Worm (Caenorhabditis elegans) whole organism, L4/young adult: ENCODE results near the gene W02G9.3.

Experiments
- W03F9.2 ChIP-seq: fragments of 150-350 bp; optimal IDR thresholded peaks from 2 replicates; lab custom pipeline; 2014; ENCODE audit warnings: missing biosample characterization, missing genetic modification characterization
- dao-5 ChIP-seq: sonication (generic microtip); optimal IDR thresholded peaks from 2 replicates; lab custom pipeline; 2016; ENCODE audit warnings: missing genotype, missing genetic modification characterization, moderate library complexity, missing compliant biosample characterization
- him-1 ChIP-seq: sonication (generic microtip); optimal IDR thresholded peaks from 2 replicates; lab custom pipeline; 2016; ENCODE audit warnings: missing genotype, missing genetic modification reagents, missing genetic modification characterization, missing compliant biosample characterization

The W02G9.3 gene

ce11 chrV:2664525-2665053 is 8.2 kb upstream of the W02G9.3 start, which contains the start of gene ndx-2:
ndx-2 (minus strand) TSS chrV:2665003.
- TF ChIP-seq W03F9.2 (no peak), dao-5 (tag; lab: Kevin White, UChicago) (peak; percentile 33), him-1 (tag; lab: Kevin White, UChicago) (no peak)

DNA sequence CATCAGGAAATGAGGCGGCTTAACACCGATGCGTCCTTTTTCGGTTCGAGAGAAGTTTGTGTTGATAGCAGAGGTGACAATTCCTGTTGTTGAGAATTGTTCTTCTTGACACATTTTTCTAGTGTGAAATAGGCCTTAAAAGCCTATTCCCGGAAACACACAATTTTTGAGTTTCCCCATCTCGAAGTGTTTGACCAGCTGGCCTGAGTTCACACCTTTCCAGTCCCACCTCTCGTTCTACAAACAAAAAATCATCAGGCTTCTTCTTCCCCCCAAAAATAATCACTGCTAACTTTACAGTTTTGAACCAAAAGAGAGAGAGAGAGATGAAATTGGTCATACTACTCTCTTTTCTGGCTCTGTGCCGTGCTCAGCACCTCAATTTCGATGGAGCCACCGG is 6.2 kb upstream of the W02G9.3 start, which contains the start of gene W02G9.4:
Gene W02G9.4 (plus strand): TSS at position 301 of the 400 bp plus-strand sequence.
- TF ChIP-seq dao-5 (tag; lab: Kevin White, UChicago) (no peak), him-1 (tag; lab: Kevin White, UChicago) (no peak), W03F9.2 (no peak)

DNA sequence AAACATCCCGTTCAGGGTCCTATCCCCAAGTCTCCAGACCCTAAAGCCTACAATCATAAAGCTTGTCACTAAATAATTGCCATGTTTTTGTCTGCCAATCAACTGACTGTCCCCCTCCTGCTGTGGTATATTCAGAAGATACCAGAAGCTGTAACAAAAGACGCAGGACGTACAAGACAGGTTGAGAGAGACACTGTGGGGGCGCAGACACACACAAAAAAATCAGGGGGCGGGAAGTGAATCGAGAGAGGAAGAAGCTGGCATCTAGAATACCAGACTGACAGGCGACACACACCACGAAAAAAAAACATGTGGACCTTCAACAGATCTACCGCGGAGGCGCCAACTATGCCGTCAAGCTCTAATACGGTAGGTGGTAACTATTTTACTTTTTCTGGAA is 1.6 kb upstream of the W02G9.3 start, which contains the start of gene kel-8:
Gene kel-8 (plus strand): TSS at position 301 of the 400 bp plus-strand sequence.
- TF ChIP-seq dao-5 (tag; lab: Kevin White, UChicago) (no peak), W03F9.2 (no peak), him-1 (tag; lab: Kevin White, UChicago) (no peak)

DNA sequence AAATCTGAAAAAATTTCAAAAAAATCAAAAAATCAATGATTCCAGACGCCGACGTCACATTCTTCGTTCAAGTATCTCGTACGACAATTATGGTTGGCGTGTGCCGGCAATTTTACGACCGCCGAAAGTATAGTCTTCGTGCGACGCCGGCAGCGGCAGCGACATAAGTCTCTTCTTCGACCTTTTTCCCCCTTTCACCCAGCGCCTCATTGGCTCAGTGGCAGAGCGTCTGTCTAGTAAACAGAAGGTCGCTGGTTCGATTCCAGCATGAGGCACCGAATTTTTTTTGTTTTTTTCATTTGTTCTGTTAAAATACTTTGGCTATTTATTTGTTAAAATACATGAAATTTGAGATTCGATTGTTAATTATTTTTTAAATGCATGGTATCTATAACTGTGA is 1.0 kb downstream of the W02G9.3 start:
- no peak for TF ChIP-seq dao-5 (tag; lab: Kevin White, UChicago)
- TF ChIP-seq him-1 (tag; lab: Kevin White, UChicago): no peak
- TF ChIP-seq W03F9.2: no peak

DNA sequence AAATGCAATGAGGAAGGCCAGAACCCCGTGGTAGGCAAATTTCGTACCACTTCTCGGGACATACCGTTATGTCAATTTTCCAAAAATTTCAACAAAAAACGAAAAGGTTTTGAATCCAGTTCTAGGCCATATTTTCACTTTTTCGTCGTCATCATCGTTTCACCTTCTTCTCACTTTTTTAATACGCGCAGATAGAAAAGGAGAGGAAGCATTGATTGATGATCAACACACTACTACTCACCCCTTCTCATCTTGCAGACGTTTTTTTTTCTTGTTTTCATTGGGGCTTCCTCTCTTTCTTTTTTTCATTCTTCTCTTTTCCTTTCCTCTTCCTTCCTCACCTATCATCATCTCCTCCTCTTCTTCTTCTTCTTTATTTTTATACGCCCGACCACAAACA is 2.9 kb downstream of the W02G9.3 start:
- no peak for TF ChIP-seq W03F9.2
- TF ChIP-seq him-1 (tag; lab: Kevin White, UChicago): no peak
- TF ChIP-seq dao-5 (tag; lab: Kevin White, UChicago): no peak

DNA sequence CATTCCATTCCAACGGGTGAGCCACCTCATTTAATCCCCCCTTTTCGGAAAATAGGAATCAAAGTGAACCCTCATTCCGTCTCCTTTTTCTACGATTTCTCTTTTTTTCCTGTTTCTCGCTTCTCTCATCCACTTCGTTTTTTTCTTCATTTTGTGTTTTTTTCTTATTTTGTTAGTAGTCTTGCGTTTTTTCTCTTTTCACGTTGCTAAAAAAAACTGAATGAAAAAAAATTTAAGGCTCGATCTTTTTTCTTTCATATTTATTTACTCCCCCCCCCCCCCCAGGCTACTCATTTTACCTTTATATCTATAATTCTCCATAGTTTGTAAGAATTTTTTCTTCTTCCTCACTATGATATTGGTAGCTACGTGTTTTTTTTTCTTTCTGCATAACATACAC is 4.9 kb downstream of the W02G9.3 start:
- TF ChIP-seq dao-5 (tag; lab: Kevin White, UChicago) (no peak), him-1 (tag; lab: Kevin White, UChicago) (no peak), W03F9.2 (no peak)

DNA sequence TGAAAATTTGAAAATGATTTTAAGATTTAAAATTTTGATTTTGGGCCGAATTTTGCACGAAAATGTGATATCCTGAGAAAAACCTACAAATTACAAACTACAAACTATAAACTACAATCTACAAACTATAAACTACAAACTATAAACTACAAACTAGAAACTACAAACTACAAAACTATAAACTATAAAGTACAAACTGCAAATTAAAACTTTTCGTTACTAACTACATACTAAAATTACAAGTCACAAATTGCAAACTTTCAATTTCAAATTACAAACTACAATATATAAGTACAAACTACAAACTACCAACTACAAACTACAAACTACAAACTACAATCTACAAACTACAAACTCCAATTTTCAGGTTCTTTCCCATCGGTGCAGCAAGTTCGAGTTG is 10.7 kb downstream of the W02G9.3 start:
- TF ChIP-seq dao-5 (tag; lab: Kevin White, UChicago) (no peak), W03F9.2 (no peak), him-1 (tag; lab: Kevin White, UChicago) (no peak)

DNA sequence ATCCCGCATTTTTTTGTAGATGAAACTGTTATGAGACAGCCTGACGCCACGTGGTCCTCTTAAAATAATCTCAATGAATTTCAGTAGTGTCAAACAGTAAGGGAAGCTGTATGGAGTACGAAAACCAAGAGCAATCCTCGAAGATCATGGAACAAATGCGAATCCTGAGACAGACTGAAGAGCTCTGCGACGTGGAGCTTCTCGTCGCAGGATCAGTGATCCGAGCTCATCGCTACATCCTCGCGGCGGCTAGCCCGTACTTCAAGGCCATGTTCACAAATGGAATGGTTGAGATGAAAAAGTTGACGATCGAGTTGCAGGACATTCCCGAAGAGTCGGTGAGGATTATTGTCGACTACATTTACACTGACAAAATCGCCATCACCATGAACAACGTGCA is 11.4 kb downstream of the W02G9.3 start:
- no peak for TF ChIP-seq dao-5 (tag; lab: Kevin White, UChicago)
- no peak for TF ChIP-seq W03F9.2
- no peak for TF ChIP-seq him-1 (tag; lab: Kevin White, UChicago)

- no peak for TF ChIP-seq him-1 (tag; lab: Kevin White, UChicago)
- TF ChIP-seq dao-5 (tag; lab: Kevin White, UChicago): no peak
- TF ChIP-seq W03F9.2: no peak
These were observed 15.8 kb downstream of the W02G9.3 start for ce11 chrV:2688562-2688961.

DNA sequence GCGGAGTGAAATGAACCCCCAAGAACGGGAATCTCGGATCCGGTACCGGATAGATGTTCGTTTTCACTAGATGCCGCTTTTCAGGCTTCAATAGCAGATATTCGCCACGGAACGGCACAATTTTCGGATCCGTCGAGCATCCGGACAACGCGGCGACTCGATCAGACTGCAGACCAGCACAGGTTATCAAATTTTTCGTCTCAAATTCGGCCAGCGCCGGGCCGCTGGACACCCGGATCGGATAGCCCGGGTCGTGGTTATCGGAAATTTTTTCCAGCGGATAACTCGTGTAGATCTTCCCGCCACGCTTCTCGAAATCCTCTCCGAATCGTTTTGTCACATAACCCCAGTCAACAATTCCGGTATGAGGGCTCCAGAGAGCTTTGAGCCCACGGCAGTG is 17.7 kb downstream of the W02G9.3 start:
- no peak for TF ChIP-seq him-1 (tag; lab: Kevin White, UChicago)

ce11 chrV:2690948-2691347 is 18.2 kb downstream of the W02G9.3 start:
- TF ChIP-seq dao-5 (tag; lab: Kevin White, UChicago): no peak
- no peak for TF ChIP-seq W03F9.2
- no peak for TF ChIP-seq him-1 (tag; lab: Kevin White, UChicago)

DNA sequence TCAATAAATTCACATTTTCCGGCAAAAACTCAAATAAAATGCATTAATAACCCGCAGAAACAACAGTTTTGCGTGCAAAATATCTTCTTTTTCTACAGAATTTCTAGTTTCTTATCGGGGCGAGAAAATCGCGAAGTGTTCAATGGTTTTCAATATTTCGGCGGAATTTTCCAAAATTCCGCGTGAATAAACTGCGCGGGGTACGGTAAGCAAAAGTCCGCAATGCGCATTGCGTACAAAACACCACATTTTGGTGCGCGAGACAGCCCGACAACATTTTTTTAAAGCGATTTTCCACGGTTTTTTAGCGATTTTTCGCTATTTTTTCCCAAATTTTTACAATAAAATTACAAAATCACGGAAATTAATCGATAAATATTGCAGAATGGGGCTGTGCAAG is 21.6 kb downstream of the W02G9.3 start, which contains the start of gene Y45G12B.2:
Gene Y45G12B.2 (plus strand): TSS at position 383 of the 400 bp plus-strand sequence.
- TF ChIP-seq him-1 (tag; lab: Kevin White, UChicago) (no peak), dao-5 (tag; lab: Kevin White, UChicago) (no peak), W03F9.2 (peak; percentile 43)

- TF ChIP-seq dao-5 (tag; lab: Kevin White, UChicago): no peak
- TF ChIP-seq W03F9.2: no peak
- TF ChIP-seq him-1 (tag; lab: Kevin White, UChicago): no peak
These were observed 23.1 kb downstream of the W02G9.3 start, which contains the start of gene Y45G12B.3 for ce11 chrV:2695935-2696334. Y45G12B.3 (minus strand) TSS chrV:2696254.

DNA sequence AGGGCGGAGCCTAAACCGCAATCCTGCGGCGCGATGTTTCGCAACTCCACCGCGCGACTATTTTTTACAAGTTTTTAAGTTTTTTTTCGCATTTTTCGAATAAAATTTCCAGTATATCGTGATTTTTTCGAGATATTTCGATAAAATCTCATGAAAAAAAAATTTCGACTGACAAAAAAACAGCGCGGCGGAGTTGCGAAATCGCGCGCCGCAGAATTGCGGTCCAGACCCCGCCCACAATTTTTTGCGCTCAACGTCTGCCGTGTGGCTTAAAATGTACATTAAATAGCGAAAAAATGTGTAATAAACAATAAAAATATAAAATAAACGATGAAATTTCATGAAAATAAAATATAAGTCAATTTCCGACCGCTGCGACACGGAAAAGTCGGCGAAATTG is 24.9 kb downstream of the W02G9.3 start:
- no peak for TF ChIP-seq him-1 (tag; lab: Kevin White, UChicago)
- TF ChIP-seq dao-5 (tag; lab: Kevin White, UChicago): no peak
- no peak for TF ChIP-seq W03F9.2

DNA sequence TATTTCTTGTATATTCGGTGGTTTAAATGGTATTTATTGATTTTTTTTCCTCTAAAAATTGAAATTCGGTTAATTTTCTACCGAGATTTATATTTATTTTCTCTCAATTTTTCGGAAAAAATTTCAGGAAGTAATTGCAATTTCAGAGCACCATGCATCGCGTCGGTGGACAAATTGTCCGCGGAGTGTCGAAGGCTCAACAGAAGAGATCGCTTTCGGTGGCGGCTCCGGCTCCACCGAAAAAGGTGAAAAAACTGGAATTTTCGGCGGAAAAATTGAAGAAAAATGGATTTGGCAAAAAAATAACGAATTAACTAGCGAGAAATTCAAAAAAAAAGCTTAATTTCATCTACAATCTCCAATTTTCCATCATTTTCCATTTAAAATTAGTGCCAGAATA is 26.0 kb downstream of the W02G9.3 start, which contains the start of gene nuo-5:
Gene nuo-5 (plus strand): TSS at position 147 of the 400 bp plus-strand sequence.
- no peak for TF ChIP-seq W03F9.2
- no peak for TF ChIP-seq him-1 (tag; lab: Kevin White, UChicago)
- TF ChIP-seq dao-5 (tag; lab: Kevin White, UChicago): no peak
